Worm (Caenorhabditis elegans) whole organism, late embryonic: ENCODE data around the gene mcm-5.

Source experiments
- K09A11.1 ChIP-seq: sonication (generic microtip); optimal IDR thresholded peaks from 2 replicates; lab custom pipeline; 2017; ENCODE audit warnings: antibody characterized with exemption, mild to moderate bottlenecking, missing genetic modification characterization, missing compliant biosample characterization; ENCODE audit not compliant: insufficient read depth
- ahr-1 ChIP-seq: sonication (generic microtip); optimal IDR thresholded peaks from 2 replicates; lab custom pipeline; 2016; ENCODE audit warnings: missing genetic modification characterization, missing compliant biosample characterization
- ceh-14 ChIP-seq: sonication (generic microtip); optimal IDR thresholded peaks from 2 replicates; lab custom pipeline; 2016; ENCODE audit warnings: missing genotype, missing genetic modification characterization, missing compliant biosample characterization
- ceh-18 ChIP-seq: sonication (generic microtip); optimal IDR thresholded peaks from 2 replicates; lab custom pipeline; 2016; ENCODE audit warnings: missing genetic modification characterization, missing compliant biosample characterization
- ceh-19 ChIP-seq: fragments of 200-800 bp; sonication (Bioruptor generic); optimal IDR thresholded peaks from 2 replicates; lab custom pipeline; 2018; ENCODE audit warnings: mild to moderate bottlenecking, missing genetic modification characterization, missing compliant biosample characterization
- ceh-30 ChIP-seq: fragments of 150-350 bp; optimal IDR thresholded peaks from 2 replicates; lab custom pipeline; 2014; ENCODE audit warnings: missing biosample characterization, missing genetic modification characterization
- ceh-31 ChIP-seq: sonication (generic microtip); optimal IDR thresholded peaks from 2 replicates; lab custom pipeline; 2016; ENCODE audit warnings: missing genetic modification characterization, missing compliant biosample characterization
- ceh-34 ChIP-seq: sonication (generic microtip); optimal IDR thresholded peaks from 2 replicates; lab custom pipeline; 2016; ENCODE audit warnings: mild to moderate bottlenecking, missing genetic modification characterization, missing compliant biosample characterization
- ceh-45 ChIP-seq: fragments of 200-800 bp; sonication (Bioruptor generic); IDR thresholded peaks from 2 replicates; pipeline ENCODE4 v1.3.6; 2022; ENCODE audit warnings: missing genetic modification reagents, missing genetic modification characterization, missing compliant biosample characterization
- ceh-48 ChIP-seq: sonication (generic microtip); optimal IDR thresholded peaks from 2 replicates; lab custom pipeline; 2016; ENCODE audit warnings: missing genetic modification characterization, inconsistent platforms, missing compliant biosample characterization
- ceh-9 ChIP-seq: sonication (generic microtip); optimal IDR thresholded peaks from 2 replicates; lab custom pipeline; 2016; ENCODE audit warnings: mild to moderate bottlenecking, missing genetic modification characterization, inconsistent platforms, missing compliant biosample characterization
- che-1 ChIP-seq: sonication (generic microtip); optimal IDR thresholded peaks from 2 replicates; lab custom pipeline; 2016; ENCODE audit warnings: mild to moderate bottlenecking, missing genetic modification characterization, missing compliant biosample characterization
- dmd-4 ChIP-seq: sonication (generic microtip); optimal IDR thresholded peaks from 2 replicates; lab custom pipeline; 2016; ENCODE audit warnings: borderline replicate concordance, missing genetic modification characterization, missing compliant biosample characterization
- dve-1 ChIP-seq: sonication (generic microtip); optimal IDR thresholded peaks from 2 replicates; lab custom pipeline; 2017; ENCODE audit warnings: antibody characterized with exemption, mild to moderate bottlenecking, missing genetic modification characterization, missing compliant biosample characterization
- elt-2 ChIP-seq: sonication (generic microtip); optimal IDR thresholded peaks from 2 replicates; lab custom pipeline; 2016; ENCODE audit warnings: missing genetic modification reagents, missing genetic modification characterization, missing compliant biosample characterization
- elt-4 ChIP-seq: sonication (generic microtip); optimal IDR thresholded peaks from 2 replicates; lab custom pipeline; 2016; ENCODE audit warnings: missing genetic modification characterization, missing compliant biosample characterization
- eyg-1 ChIP-seq: sonication (generic microtip); optimal IDR thresholded peaks from 2 replicates; lab custom pipeline; 2016; ENCODE audit warnings: missing genotype, missing genetic modification characterization, missing compliant biosample characterization
- hlh-13 ChIP-seq: fragments of 200-800 bp; sonication (Bioruptor generic); optimal IDR thresholded peaks from 2 replicates; lab custom pipeline; 2018; ENCODE audit warnings: mild to moderate bottlenecking, missing genetic modification characterization, missing compliant biosample characterization
- hlh-15 ChIP-seq: sonication (generic microtip); optimal IDR thresholded peaks from 2 replicates; lab custom pipeline; 2016; ENCODE audit warnings: missing genetic modification characterization, missing compliant biosample characterization
- hlh-30 ChIP-seq: sonication (generic microtip); optimal IDR thresholded peaks from 2 replicates; lab custom pipeline; 2017; ENCODE audit warnings: antibody characterized with exemption, missing genetic modification characterization, missing compliant biosample characterization; ENCODE audit not compliant: insufficient read depth
- hlh-6 ChIP-seq: sonication (generic microtip); optimal IDR thresholded peaks from 2 replicates; lab custom pipeline; 2016; ENCODE audit warnings: missing genotype, missing genetic modification characterization, missing compliant biosample characterization
- hlh-8 ChIP-seq: sonication (generic microtip); optimal IDR thresholded peaks from 2 replicates; lab custom pipeline; 2016; ENCODE audit warnings: missing genotype, missing genetic modification characterization, missing compliant biosample characterization
- nfya-1 ChIP-seq: sonication (generic microtip); optimal IDR thresholded peaks from 2 replicates; lab custom pipeline; 2017; ENCODE audit warnings: missing genetic modification characterization, mild to moderate bottlenecking, missing compliant biosample characterization, antibody characterized with exemption, moderate library complexity
- nhr-11 ChIP-seq: fragments of 150-350 bp; optimal IDR thresholded peaks from 2 replicates; lab custom pipeline; 2014; ENCODE audit warnings: missing biosample characterization, missing genetic modification characterization
- pat-9 ChIP-seq: fragments of 200-800 bp; sonication (Bioruptor generic); optimal IDR thresholded peaks from 2 replicates; lab custom pipeline; 2018; ENCODE audit warnings: mild to moderate bottlenecking, missing genetic modification characterization, moderate library complexity, missing compliant biosample characterization
- pax-1 ChIP-seq: fragments of 150-350 bp; optimal IDR thresholded peaks from 2 replicates; lab custom pipeline; 2014; ENCODE audit warnings: missing biosample characterization, missing genetic modification characterization
- pha-4 ChIP-seq: fragments of 150-350 bp; optimal IDR thresholded peaks from 2 replicates; lab custom pipeline; 2018; ENCODE audit warnings: missing biosample characterization, missing genetic modification reagents, missing genetic modification characterization
- pros-1 ChIP-seq: fragments of 150-350 bp; optimal IDR thresholded peaks from 2 replicates; lab custom pipeline; 2014; ENCODE audit warnings: missing biosample characterization, missing genetic modification reagents, missing genetic modification characterization
- sdc-2 ChIP-seq: sonication (generic microtip); optimal IDR thresholded peaks from 2 replicates; lab custom pipeline; 2016; ENCODE audit warnings: missing genotype, missing genetic modification characterization, missing compliant biosample characterization
- syd-9 ChIP-seq: sonication (generic microtip); optimal IDR thresholded peaks from 2 replicates; lab custom pipeline; 2016; ENCODE audit warnings: mild to moderate bottlenecking, missing genetic modification characterization, moderate library complexity, missing compliant biosample characterization
- tbx-2 ChIP-seq: sonication (generic microtip); optimal IDR thresholded peaks from 2 replicates; lab custom pipeline; 2016; ENCODE audit warnings: missing genetic modification characterization, missing compliant biosample characterization
- unc-55 ChIP-seq: sonication (generic microtip); optimal IDR thresholded peaks from 2 replicates; lab custom pipeline; 2017; ENCODE audit warnings: missing biosample characterization, missing genetic modification reagents, missing genetic modification characterization
- zip-5 ChIP-seq: sonication (generic microtip); optimal IDR thresholded peaks from 2 replicates; lab custom pipeline; 2016; ENCODE audit warnings: missing genetic modification characterization, missing compliant biosample characterization
- ztf-16 ChIP-seq: sonication (generic microtip); optimal IDR thresholded peaks from 2 replicates; lab custom pipeline; 2017; ENCODE audit warnings: missing genetic modification characterization, missing compliant biosample characterization

The mcm-5 gene

DNA sequence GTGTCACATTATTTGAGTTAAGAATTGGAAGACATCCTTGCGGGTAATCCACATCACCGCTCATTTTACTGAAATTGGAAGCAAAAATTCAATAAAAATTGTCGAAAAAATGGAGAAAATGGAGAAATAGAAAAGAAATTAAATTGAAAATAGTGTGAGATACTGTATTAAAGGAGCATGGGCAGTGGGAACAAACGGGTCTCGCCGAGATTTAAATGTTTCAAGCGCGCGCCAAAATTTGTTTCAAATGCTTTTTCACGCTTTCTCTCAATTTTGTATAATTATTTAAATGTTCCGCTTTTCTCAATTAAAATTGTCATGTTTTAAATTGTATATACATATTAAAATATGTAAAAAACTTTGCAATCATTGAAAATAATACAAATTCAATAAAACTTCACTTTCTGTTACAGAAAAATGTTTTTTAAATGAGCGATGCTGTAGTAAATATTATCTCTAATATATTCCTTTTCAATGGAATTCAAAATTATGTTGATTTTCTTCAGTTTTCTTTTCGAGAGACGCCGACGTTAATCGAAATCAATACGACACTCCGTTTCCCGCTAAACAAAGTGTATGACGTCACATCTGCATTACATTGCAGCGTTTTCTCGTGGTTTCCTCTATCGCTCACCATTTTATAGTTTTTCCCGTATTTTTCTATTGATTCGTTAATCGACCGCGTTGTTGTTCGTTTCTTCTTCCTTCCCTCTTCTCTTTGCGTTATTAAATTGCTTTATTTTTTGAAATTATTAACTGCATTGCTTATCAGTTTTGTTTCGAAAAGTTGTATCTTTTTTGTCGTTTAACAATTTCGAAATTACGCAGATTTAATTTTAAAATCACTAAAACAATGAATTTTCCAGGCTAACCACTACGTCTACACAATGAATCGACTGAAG, 22.2 kb upstream of the mcm-5 start, which contains the start of the genes evl-14 and dcn-1:
evl-14 (minus strand) TSS at position 68 of the 902 bp plus-strand sequence.
dcn-1 (plus strand) TSS at position 852 of the 902 bp plus-strand sequence.
- TF ChIP-seq elt-2, result peak; percentile 32
- TF ChIP-seq dmd-4 (tag; lab: Kevin White, UChicago), result no peak
- no peak for TF ChIP-seq pros-1
- TF ChIP-seq ceh-9 (tag; lab: Kevin White, UChicago), result no peak
- TF ChIP-seq pat-9 (tag; lab: Kevin White, UChicago), result no peak
- peak; percentile 58 for TF ChIP-seq unc-55 (GFP tag; lab: Kevin White, UChicago)
- peak; percentile 63 for TF ChIP-seq hlh-30 (tag; lab: Kevin White, UChicago)
- TF ChIP-seq ceh-48, result peak; percentile 63
- peak; percentile 12 for TF ChIP-seq ceh-30 (tag; lab: Kevin White, UChicago)
- no peak for TF ChIP-seq hlh-13 (GFP tag; lab: Kevin White, UChicago)
- TF ChIP-seq pax-1 (tag; lab: Kevin White, UChicago), result peak; percentile 67
- no peak for TF ChIP-seq ceh-34 (tag; lab: Kevin White, UChicago)
- TF ChIP-seq ceh-31 (tag; lab: Kevin White, UChicago), result peak; percentile 58
- TF ChIP-seq tbx-2 (tag; lab: Kevin White, UChicago), result peak; percentile 15
- peak; percentile 27 for TF ChIP-seq nfya-1
- TF ChIP-seq K09A11.1, result no peak

DNA sequence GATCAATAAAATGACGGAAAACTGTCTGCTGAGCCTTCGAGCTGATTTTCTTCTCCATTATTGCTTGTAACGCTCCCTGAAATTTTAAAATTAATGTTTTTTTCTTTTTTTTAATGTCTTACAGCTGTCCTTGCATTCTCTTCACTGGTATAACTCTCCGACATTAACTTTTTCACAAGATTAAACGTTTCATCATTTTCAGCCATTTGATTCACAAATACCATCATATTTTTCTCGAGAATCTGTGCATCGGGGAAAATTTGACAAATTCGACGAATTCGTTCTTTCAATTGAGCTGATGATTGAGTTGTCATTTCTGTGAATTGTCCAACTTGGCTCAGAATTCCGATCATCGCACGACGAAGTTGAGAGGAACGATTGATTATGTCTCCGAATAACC, 18.2 kb upstream of the mcm-5 start:
- TF ChIP-seq ztf-16 (no peak), pha-4 (tag; lab: Kevin White, UChicago) (no peak), eyg-1 (tag; lab: Kevin White, UChicago) (no peak), ceh-19 (GFP tag; lab: Kevin White, UChicago) (no peak), ahr-1 (tag; lab: Kevin White, UChicago) (no peak), hlh-15 (no peak), sdc-2 (tag; lab: Kevin White, UChicago) (no peak), ceh-45 (GFP tag; lab: Robert Waterston, UW) (no peak)

DNA sequence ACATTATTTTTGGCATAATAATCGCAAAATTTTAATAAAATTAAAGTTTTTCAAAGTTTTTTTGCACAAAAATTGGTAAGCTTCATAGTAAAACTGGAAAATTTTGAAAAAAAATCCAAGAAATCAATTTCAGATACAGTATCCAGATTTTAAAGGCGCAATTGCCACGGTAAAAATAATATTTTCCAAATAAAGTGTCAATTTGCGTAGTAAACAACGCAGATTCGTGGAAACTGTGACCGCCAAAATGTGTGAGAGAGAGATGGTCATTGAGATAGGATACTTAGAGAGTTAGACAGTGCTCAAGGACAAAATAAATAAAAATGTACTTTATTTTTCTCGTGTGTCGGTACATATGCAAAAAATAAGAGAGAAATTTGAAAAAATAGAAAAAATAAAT, 11.7 kb upstream of the mcm-5 start:
- TF ChIP-seq zip-5, result no peak
- TF ChIP-seq syd-9 (tag; lab: Kevin White, UChicago), result no peak
- no peak for TF ChIP-seq hlh-8
- no peak for TF ChIP-seq ceh-31 (tag; lab: Kevin White, UChicago)
- TF ChIP-seq ceh-14 (tag; lab: Kevin White, UChicago), result no peak
- TF ChIP-seq dmd-4 (tag; lab: Kevin White, UChicago), result no peak

DNA sequence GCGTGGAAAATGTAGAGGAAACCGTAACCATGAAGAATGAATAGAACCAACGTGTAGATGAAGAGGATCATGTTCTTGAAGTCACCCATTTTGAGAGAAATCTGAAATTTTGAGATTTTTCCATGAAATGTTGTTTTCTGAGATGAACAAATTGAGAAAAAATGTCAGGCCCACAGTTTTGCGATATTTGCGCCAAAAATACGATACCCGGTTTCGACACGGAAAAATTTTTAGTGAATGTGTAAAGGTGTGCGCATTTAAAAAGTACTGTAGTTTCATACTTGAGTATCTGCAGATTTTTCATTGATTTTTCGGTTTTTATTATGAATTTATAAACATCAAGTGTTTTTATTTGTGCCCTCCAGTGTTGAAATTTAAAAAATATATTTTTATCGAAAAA, 11.2 kb upstream of the mcm-5 start, which contains the start of gene R10E4.9:
R10E4.9 (minus strand) TSS at position 101 of the 400 bp plus-strand sequence.
- no peak for TF ChIP-seq dve-1 (tag; lab: Kevin White, UChicago)
- no peak for TF ChIP-seq tbx-2 (tag; lab: Kevin White, UChicago)
- no peak for TF ChIP-seq elt-4 (tag; lab: Kevin White, UChicago)
- no peak for TF ChIP-seq hlh-6 (tag; lab: Kevin White, UChicago)
- TF ChIP-seq ceh-14 (tag; lab: Kevin White, UChicago), result no peak
- no peak for TF ChIP-seq nhr-11 (tag; lab: Kevin White, UChicago)
- no peak for TF ChIP-seq hlh-15
- TF ChIP-seq ceh-18 (tag; lab: Kevin White, UChicago), result no peak
- no peak for TF ChIP-seq sdc-2 (tag; lab: Kevin White, UChicago)
- no peak for TF ChIP-seq ceh-48
- TF ChIP-seq che-1 (tag; lab: Kevin White, UChicago), result no peak
